Fruit fly (Drosophila melanogaster) whole organism, embryonic: ENCODE results near the gene Arl5.

Experiments used
- Adf1 ChIP-seq: fragments of 200-800 bp; sonication (Bioruptor generic); IDR thresholded peaks from 2 replicates; pipeline ENCODE4 v1.3.6; 2022; ENCODE audit warnings: missing biosample characterization, missing genetic modification characterization
- Antp ChIP-seq: fragments of 200-800 bp; sonication (Bioruptor generic); optimal IDR thresholded peaks from 3 replicates; lab custom pipeline; 2016; ENCODE audit warnings: missing biosample characterization, missing genetic modification characterization
- CG1024 ChIP-seq: fragments of 200-800 bp; sonication (Bioruptor generic); IDR thresholded peaks from 2 replicates; pipeline ENCODE4 v1.3.6; 2022; ENCODE audit warnings: missing biosample characterization, missing genetic modification characterization
- CG10543 ChIP-seq: fragments of 200-800 bp; sonication (Bioruptor generic); optimal IDR thresholded peaks from 3 replicates; lab custom pipeline; 2017; ENCODE audit warnings: missing biosample characterization, mild to moderate bottlenecking, missing genetic modification characterization, moderate library complexity
- CG11696 ChIP-seq: fragments of 200-800 bp; sonication (Bioruptor generic); IDR thresholded peaks from 2 replicates; pipeline ENCODE4 v1.3.6; 2022; ENCODE audit warnings: missing biosample characterization, missing genetic modification characterization
- CG12155 ChIP-seq: fragments of 200-800 bp; sonication (Bioruptor generic); optimal IDR thresholded peaks from 3 replicates; lab custom pipeline; 2016; ENCODE audit warnings: missing biosample characterization, missing genetic modification characterization
- CG12942 ChIP-seq: fragments of 200-800 bp; sonication (Bioruptor generic); optimal IDR thresholded peaks from 3 replicates; lab custom pipeline; 2016; ENCODE audit warnings: missing biosample characterization, missing genetic modification characterization
- CG13296 ChIP-seq: fragments of 200-800 bp; sonication (Bioruptor generic); optimal IDR thresholded peaks from 3 replicates; lab custom pipeline; 2018; ENCODE audit warnings: missing biosample characterization, mild to moderate bottlenecking, missing genetic modification characterization
- CG13624 ChIP-seq: fragments of 200-800 bp; sonication (Bioruptor generic); optimal IDR thresholded peaks from 2 replicates; lab custom pipeline; 2016; ENCODE audit warnings: missing biosample characterization, missing genetic modification characterization
- CG14667 ChIP-seq: fragments of 200-800 bp; sonication (Bioruptor generic); IDR thresholded peaks from 2 replicates; pipeline ENCODE4 v1.3.6; 2022; ENCODE audit warnings: missing biosample characterization, missing genetic modification characterization
- CG16815 ChIP-seq: fragments of 200-800 bp; sonication (Bioruptor generic); optimal IDR thresholded peaks from 3 replicates; lab custom pipeline; 2017; ENCODE audit warnings: missing biosample characterization, mild to moderate bottlenecking, missing genetic modification characterization
- CG2202 ChIP-seq: fragments of 200-800 bp; sonication (Bioruptor generic); optimal IDR thresholded peaks from 2 replicates; lab custom pipeline; 2018; ENCODE audit warnings: missing biosample characterization, mild to moderate bottlenecking, missing genetic modification characterization
- CG2678 ChIP-seq: fragments of 200-800 bp; sonication (Bioruptor generic); optimal IDR thresholded peaks from 3 replicates; lab custom pipeline; 2019; ENCODE audit warnings: missing biosample characterization, mild to moderate bottlenecking, missing genetic modification characterization, moderate library complexity
- CG31224 ChIP-seq: fragments of 200-800 bp; sonication (Bioruptor generic); IDR thresholded peaks from 2 replicates; pipeline ENCODE4 v1.3.6; 2022; ENCODE audit warnings: missing biosample characterization, missing genetic modification characterization
- CG3726 ChIP-seq: fragments of 200-800 bp; sonication (Bioruptor generic); IDR thresholded peaks from 3 replicates; pipeline ENCODE4, ENCODE4 v1.3.6; 2022; ENCODE audit warnings: missing biosample characterization, missing genetic modification characterization
- CG6683 ChIP-seq: fragments of 200-800 bp; sonication (Bioruptor generic); optimal IDR thresholded peaks from 2 replicates; lab custom pipeline; 2017; ENCODE audit warnings: missing biosample characterization, mild to moderate bottlenecking, missing genetic modification characterization, missing genetic modification reagents
- CG7839 ChIP-seq: fragments of 200-800 bp; sonication (Bioruptor generic); optimal IDR thresholded peaks from 3 replicates; lab custom pipeline; 2018; ENCODE audit warnings: missing biosample characterization, mild to moderate bottlenecking, missing genetic modification characterization, moderate library complexity
- Dfd ChIP-seq, 2 experiments: fragments of >200 bp; optimal IDR thresholded peaks; 2 replicates each; lab custom pipeline; 2017; ENCODE audit warnings: missing biosample characterization in 2 of 2, missing genetic modification characterization in 2 of 2
- Dp ChIP-seq: fragments of 200-800 bp; sonication (Bioruptor generic); optimal IDR thresholded peaks from 2 replicates; lab custom pipeline; 2018; ENCODE audit warnings: missing biosample characterization, mild to moderate bottlenecking, missing genetic modification characterization, moderate library complexity
- Drgx ChIP-seq: fragments of 200-800 bp; sonication (Bioruptor generic); IDR thresholded peaks from 2 replicates; pipeline ENCODE4 v1.3.6; 2022; ENCODE audit warnings: missing biosample characterization, missing genetic modification characterization
- Fer1 ChIP-seq: fragments of 200-800 bp; sonication (Bioruptor generic); optimal IDR thresholded peaks from 2 replicates; lab custom pipeline; 2017; ENCODE audit warnings: missing biosample characterization, mild to moderate bottlenecking, missing genetic modification characterization
- Fer2 ChIP-seq: fragments of 200-800 bp; sonication (Bioruptor generic); optimal IDR thresholded peaks from 2 replicates; lab custom pipeline; 2018; ENCODE audit warnings: missing biosample characterization, mild to moderate bottlenecking, missing genetic modification characterization, moderate library complexity
- H2.0 ChIP-seq: fragments of 200-800 bp; sonication (Bioruptor generic); IDR thresholded peaks from 2 replicates; pipeline ENCODE4 v1.3.6; 2022; ENCODE audit warnings: missing biosample characterization, missing genetic modification characterization
- HLH3B ChIP-seq: fragments of 200-800 bp; sonication (Bioruptor generic); IDR thresholded peaks from 2 replicates; pipeline ENCODE4 v1.3.6; 2022; ENCODE audit warnings: missing biosample characterization, missing genetic modification characterization
- HLH54F ChIP-seq: fragments of 200-800 bp; sonication (Bioruptor generic); optimal IDR thresholded peaks from 3 replicates; lab custom pipeline; 2016; ENCODE audit warnings: missing biosample characterization, missing genetic modification characterization
- Hr39 ChIP-seq: fragments of >200 bp; optimal IDR thresholded peaks from 2 replicates; lab custom pipeline; 2017
- Neu2 ChIP-seq: fragments of 200-800 bp; sonication (Bioruptor generic); optimal IDR thresholded peaks from 3 replicates; lab custom pipeline; 2016; ENCODE audit warnings: missing biosample characterization, missing genetic modification characterization, borderline replicate concordance
- Scr ChIP-seq: fragments of 200-800 bp; sonication (Bioruptor generic); IDR thresholded peaks from 2 replicates; pipeline ENCODE4 v1.3.6; 2022; ENCODE audit warnings: missing biosample characterization, missing genetic modification characterization; ENCODE audit not compliant: partially characterized antibody
- Sin3A ChIP-seq: fragments of >200 bp; optimal IDR thresholded peaks from 2 replicates; lab custom pipeline; 2018
- TFAM ChIP-seq: fragments of 200-800 bp; sonication (Bioruptor generic); optimal IDR thresholded peaks from 2 replicates; lab custom pipeline; 2017; ENCODE audit warnings: missing biosample characterization, missing genetic modification characterization, inconsistent platforms
- Trl ChIP-seq, 3 experiments: fragments of >200 bp in 2 of 3; fragments of 200-800 bp in 1 of 3; sonication (Bioruptor generic) in 1 of 3; optimal IDR thresholded peaks; 2 replicates in 1 of 3; 3 replicates in 2 of 3; lab custom pipeline; 2016 to 2017; ENCODE audit warnings: missing biosample characterization in 1 of 3, missing genetic modification characterization in 1 of 3
- ara ChIP-seq: fragments of 200-800 bp; sonication (Bioruptor generic); IDR thresholded peaks from 2 replicates; pipeline ENCODE4 v1.3.6; 2022; ENCODE audit warnings: missing biosample characterization, missing genetic modification characterization
- bbx ChIP-seq: fragments of 200-800 bp; sonication (Bioruptor generic); IDR thresholded peaks from 2 replicates; pipeline ENCODE4 v1.3.6; 2022; ENCODE audit warnings: missing biosample characterization, missing genetic modification characterization; ENCODE audit not compliant: partially characterized antibody
- cad ChIP-seq: fragments of >200 bp; optimal IDR thresholded peaks from 2 replicates; lab custom pipeline; 2017; ENCODE audit warnings: missing biosample characterization, missing genetic modification characterization
- cas ChIP-seq: fragments of 200-800 bp; sonication (Bioruptor generic); IDR thresholded peaks from 2 replicates; pipeline ENCODE4 v1.3.6; 2022; ENCODE audit warnings: missing biosample characterization, missing genetic modification characterization
- cato ChIP-seq: fragments of 200-800 bp; sonication (Bioruptor generic); optimal IDR thresholded peaks from 2 replicates; lab custom pipeline; 2016; ENCODE audit warnings: missing biosample characterization, missing genetic modification characterization, borderline replicate concordance
- caup ChIP-seq: fragments of 200-800 bp; sonication (Bioruptor generic); optimal IDR thresholded peaks from 3 replicates; lab custom pipeline; 2017; ENCODE audit warnings: missing biosample characterization, mild to moderate bottlenecking, missing genetic modification characterization, moderate library complexity; ENCODE audit not compliant: severe bottlenecking
- dimm ChIP-seq: fragments of 200-800 bp; sonication (Bioruptor generic); IDR thresholded peaks from 2 replicates; pipeline ENCODE4 v1.3.6; 2022; ENCODE audit warnings: missing biosample characterization, missing genetic modification characterization
- esg ChIP-seq: fragments of 200-800 bp; sonication (Bioruptor generic); conservative IDR thresholded peaks from 2 replicates; pipeline ENCODE4 v1.3.6; 2022; ENCODE audit warnings: missing biosample characterization, missing genetic modification characterization
- ewg ChIP-seq: fragments of 200-800 bp; sonication (Bioruptor generic); optimal IDR thresholded peaks from 3 replicates; lab custom pipeline; 2017; ENCODE audit warnings: mild to moderate bottlenecking, missing biosample characterization, missing genetic modification reagents, missing genetic modification characterization
- gro ChIP-seq: fragments of 200-800 bp; sonication (Bioruptor generic); optimal IDR thresholded peaks from 2 replicates; lab custom pipeline; 2016; ENCODE audit warnings: missing biosample characterization, missing genetic modification characterization
- luna ChIP-seq: fragments of 200-800 bp; sonication (Bioruptor generic); optimal IDR thresholded peaks from 2 replicates; lab custom pipeline; 2016; ENCODE audit warnings: missing biosample characterization, missing genetic modification characterization
- prd ChIP-seq, 3 experiments: fragments of >200 bp in 2 of 3; fragments of 200-800 bp in 1 of 3; sonication (Bioruptor generic) in 1 of 3; optimal IDR thresholded peaks in 2 of 3; IDR thresholded peaks in 1 of 3; 2 replicates in 2 of 3; 3 replicates in 1 of 3; pipeline versions ENCODE4 v1.3.6 to Lab custom; 2017 to 2022; ENCODE audit warnings: missing biosample characterization in 1 of 3, missing genetic modification characterization in 1 of 3
- seq ChIP-seq: fragments of 200-800 bp; sonication (Bioruptor generic); IDR thresholded peaks from 2 replicates; pipeline ENCODE4 v1.3.6; 2022; ENCODE audit warnings: missing biosample characterization, missing genetic modification characterization
- slbo ChIP-seq: fragments of 200-800 bp; sonication (Bioruptor generic); IDR thresholded peaks from 2 replicates; pipeline ENCODE4 v1.3.6; 2022; ENCODE audit warnings: missing biosample characterization, missing genetic modification characterization
- sna ChIP-seq: fragments of 200-800 bp; sonication (Bioruptor generic); IDR thresholded peaks from 2 replicates; pipeline ENCODE4 v1.3.6; 2022; ENCODE audit warnings: missing biosample characterization, missing genetic modification characterization; ENCODE audit not compliant: partially characterized antibody
- sqz ChIP-seq: fragments of 200-800 bp; sonication (Bioruptor generic); optimal IDR thresholded peaks from 3 replicates; lab custom pipeline; 2018; ENCODE audit warnings: missing biosample characterization, mild to moderate bottlenecking, missing genetic modification characterization
- stwl ChIP-seq: fragments of 200-800 bp; sonication (Bioruptor generic); optimal IDR thresholded peaks from 3 replicates; lab custom pipeline; 2018; ENCODE audit warnings: missing biosample characterization, mild to moderate bottlenecking, missing genetic modification characterization, moderate library complexity
- tx ChIP-seq: fragments of 200-800 bp; sonication (Bioruptor generic); optimal IDR thresholded peaks from 2 replicates; lab custom pipeline; 2016; ENCODE audit warnings: missing biosample characterization, missing genetic modification characterization
- vvl ChIP-seq: fragments of 200-800 bp; sonication (Bioruptor generic); IDR thresholded peaks from 2 replicates; pipeline ENCODE4 v1.3.6; 2022; ENCODE audit warnings: missing biosample characterization, missing genetic modification characterization
- z ChIP-seq: fragments of 200-800 bp; sonication (Bioruptor generic); IDR thresholded peaks from 3 replicates; pipeline ENCODE4 v1.3.6; 2022; ENCODE audit warnings: missing biosample characterization, missing genetic modification characterization

The Arl5 gene

dm6 chr3L:8347346-8347745, 47.7 kb upstream of the Arl5 start (continued):
- TF ChIP-seq CG11696 (GFP tag; lab: Robert Waterston, UW) (no peak), Fer1 (GFP tag; lab: Kevin White, UChicago) (no peak), sqz (GFP tag; lab: Kevin White, UChicago) (no peak), dimm (no peak), Drgx (GFP tag; lab: Robert Waterston, UW) (no peak), sna (no peak), CG13624 (GFP tag; lab: Kevin White, UChicago) (no peak), CG1024 (GFP tag; lab: Robert Waterston, UW) (peak; percentile 39; the same call in 1 of the 2 replicates), prd (optimal IDR thresholded peaks at IDR 0.05; lab: Kevin White, UChicago) (no peak), prd (GFP tag; IDR thresholded peaks at IDR 0.05; lab: Robert Waterston, UW) (no peak), cato (no peak), CG12942 (no peak), tx (GFP tag; lab: Kevin White, UChicago) (no peak), Dp (GFP tag; lab: Kevin White, UChicago) (no peak), Fer2 (tag; lab: Kevin White, UChicago) (no peak), CG3726 (GFP tag; lab: Robert Waterston, UW) (0 out of 3 replicates have a peak, but pooled peaks have one; percentile 48), ewg (GFP tag; lab: Kevin White, UChicago) (no peak), Hr39 (no peak), Sin3A (no peak), cas (GFP tag; lab: Robert Waterston, UW) (no peak), HLH3B (peak; percentile 45; the same call in 1 of the 2 replicates), Adf1 (GFP tag; lab: Robert Waterston, UW) (peak; percentile 9; the same call in 1 of the 2 replicates), Neu2 (GFP tag; lab: Kevin White, UChicago) (no peak), cad (GFP tag; lab: Kevin White, UChicago) (no peak), CG14667 (GFP tag; lab: Robert Waterston, UW) (no peak), H2.0 (no peak), bbx (GFP tag; lab: Robert Waterston, UW) (no peak), Scr (GFP tag; lab: Robert Waterston, UW) (no peak), Trl (optimal IDR thresholded peaks at IDR 0.05; lab: Kevin White, UChicago) (no peak), Trl (GFP tag; optimal IDR thresholded peaks at IDR 0.05; lab: Kevin White, UChicago) (peak; percentile 43), CG2202 (tag; lab: Kevin White, UChicago) (no peak), CG10543 (GFP tag; lab: Kevin White, UChicago) (no peak), luna (GFP tag; lab: Kevin White, UChicago) (no peak), z (0 out of 3 replicates have a peak, but pooled peaks have one; percentile 28), CG16815 (GFP tag; lab: Kevin White, UChicago) (no peak), CG31224 (GFP tag; lab: Robert Waterston, UW) (0 out of 2 replicates have a peak, but pooled peaks have one; percentile 11), vvl (GFP tag; lab: Robert Waterston, UW) (peak; percentile 63), stwl (tag; lab: Kevin White, UChicago) (no peak), ara (GFP tag; lab: Robert Waterston, UW) (no peak), seq (GFP tag; lab: Robert Waterston, UW) (peak; percentile 50; the same call in 1 of the 2 replicates), caup (peak; percentile 58), slbo (GFP tag; lab: Robert Waterston, UW) (no peak), Dfd (GFP tag; optimal IDR thresholded peaks at IDR 0.05; lab: Kevin White, UChicago) (no peak), CG6683 (GFP tag; lab: Kevin White, UChicago) (peak; percentile 15), CG2678 (no peak), esg (GFP tag; lab: Robert Waterston, UW) (no peak), Antp (GFP tag; lab: Kevin White, UChicago) (no peak), CG13296 (GFP tag; lab: Kevin White, UChicago) (no peak), TFAM (no peak), CG7839 (no peak), HLH54F (GFP tag; lab: Kevin White, UChicago) (no peak), CG12155 (no peak), gro (GFP tag; lab: Kevin White, UChicago) (no peak)
